Worm (Caenorhabditis elegans) whole organism, L4/young adult: ENCODE data around the gene Y62H9A.15.

Experiments used
- W03F9.2 ChIP-seq: fragments of 150-350 bp; optimal IDR thresholded peaks from 2 replicates; lab custom pipeline; 2014; ENCODE audit warnings: missing biosample characterization, missing genetic modification characterization
- dao-5 ChIP-seq: sonication (generic microtip); optimal IDR thresholded peaks from 2 replicates; lab custom pipeline; 2016; ENCODE audit warnings: missing genotype, missing genetic modification characterization, moderate library complexity, missing compliant biosample characterization
- him-1 ChIP-seq: sonication (generic microtip); optimal IDR thresholded peaks from 2 replicates; lab custom pipeline; 2016; ENCODE audit warnings: missing genotype, missing genetic modification reagents, missing genetic modification characterization, missing compliant biosample characterization

ce11 chrX:11955125-11955524 is 45.2 kb upstream of the Y62H9A.15 start, which contains the start of gene T08D10.3:
- TF ChIP-seq W03F9.2 (tag; lab: Kevin White, UChicago) (no peak), dao-5 (tag; lab: Kevin White, UChicago) (no peak), him-1 (tag; lab: Kevin White, UChicago) (no peak)
